Worm (Caenorhabditis elegans): ENCODE results near the gene F55B11.4.

DNA sequence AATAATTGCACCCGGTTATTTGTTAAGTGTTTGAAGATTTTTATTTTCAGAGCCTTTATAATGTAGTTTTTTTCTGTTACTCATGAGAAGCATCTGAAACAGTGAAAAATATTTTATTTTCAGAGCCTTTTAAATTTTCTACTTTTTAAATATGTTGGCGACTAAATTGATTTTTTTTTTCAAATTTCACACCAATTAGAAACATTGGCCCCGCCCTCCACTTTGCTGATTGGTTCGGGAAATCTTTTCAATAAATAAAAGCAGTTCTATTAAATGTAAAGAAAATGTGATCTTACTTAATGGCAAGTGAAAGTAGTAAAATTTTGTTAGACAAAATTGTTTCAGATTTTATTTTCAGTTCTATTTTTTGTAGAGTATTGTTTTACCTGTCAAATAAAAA lies 6.7 kb upstream of the F55B11.4 start:
- TF ChIP-seq flt-1 (GFP tag; IDR thresholded peaks at IDR 0.05) (no peak), ref-1 (GFP tag; conservative IDR thresholded peaks at IDR 0.05) (no peak), cog-1 (tag; optimal IDR thresholded peaks at IDR 0.05) (no peak), tab-1 (GFP tag; IDR thresholded peaks at IDR 0.05) (no peak), ztf-29 (GFP tag; IDR thresholded peaks at IDR 0.05) (no peak), T22C8.4 (GFP tag; IDR thresholded peaks at IDR 0.05) (no peak), med-1 (GFP tag; optimal IDR thresholded peaks at IDR 0.05; ENCODE audit: insufficient read depth) (no peak), klf-2 (GFP tag; conservative IDR thresholded peaks at IDR 0.05) (no peak)

Measured in whole organism, midembryonic.